Worm (Caenorhabditis elegans): ENCODE measurements around the gene Y56A3A.31.

DNA sequence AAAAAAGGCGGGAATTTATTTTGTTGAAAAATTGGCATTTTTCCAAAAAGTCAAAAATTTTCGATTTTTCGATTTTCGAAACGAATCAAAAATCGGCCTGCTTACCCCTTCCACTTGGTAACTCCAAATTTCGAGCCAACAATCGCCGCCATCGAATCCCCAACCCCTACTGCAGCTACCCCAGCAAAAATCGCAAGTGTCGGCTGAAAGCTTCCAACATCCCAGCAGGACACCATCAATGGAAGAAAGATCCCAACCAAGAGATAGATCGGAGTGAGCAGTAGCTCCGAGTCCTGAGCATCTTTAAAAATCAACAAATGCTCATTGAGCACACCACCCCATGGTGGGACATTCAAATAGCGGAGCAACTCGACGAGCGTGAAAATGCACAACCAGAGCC lies 43.4 kb upstream of the Y56A3A.31 start:
- no peak for TF ChIP-seq ceh-82 (tag; optimal IDR thresholded peaks at IDR 0.05)
- no peak for TF ChIP-seq fkh-8 (tag; optimal IDR thresholded peaks at IDR 0.05)
- TF ChIP-seq jun-1 (tag; optimal IDR thresholded peaks at IDR 0.05) = no peak
- no peak for TF ChIP-seq unc-86 (tag; optimal IDR thresholded peaks at IDR 0.05)
- TF ChIP-seq fos-1 (tag; optimal IDR thresholded peaks at IDR 0.05) = no peak
- TF ChIP-seq isw-1 (GFP tag; IDR thresholded peaks at IDR 0.05) = no peak
- no peak for TF ChIP-seq lin-39 (tag; optimal IDR thresholded peaks at IDR 0.05)
